Worm (Caenorhabditis elegans): Measurements from ENCODE around the gene dsl-7.

DNA sequence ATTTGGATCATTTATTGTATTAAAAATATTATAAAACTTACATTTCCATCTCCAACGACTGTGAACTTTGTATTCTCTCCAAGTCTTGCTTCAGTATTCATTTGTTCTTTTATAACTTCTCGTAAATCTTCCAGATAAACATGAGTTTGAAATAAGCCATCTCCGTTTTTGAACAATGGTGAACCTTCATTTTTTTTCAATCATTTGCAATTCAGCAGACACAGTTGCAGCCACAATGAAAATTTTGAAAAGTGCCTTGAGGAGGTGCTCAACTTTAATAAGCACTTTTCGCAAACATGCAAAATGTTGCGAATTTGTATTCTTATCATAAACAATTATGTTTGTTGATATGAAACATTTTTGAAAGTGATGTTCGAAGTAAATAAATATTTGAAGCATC lies 48.7 kb upstream of the dsl-7 start, which contains the start of gene T16G1.3:
- TF ChIP-seq hmg-11 (tag; optimal IDR thresholded peaks at IDR 0.05), result no peak
- TF ChIP-seq nhr-25 (tag; optimal IDR thresholded peaks at IDR 0.05), result no peak
- TF ChIP-seq zag-1 (tag; optimal IDR thresholded peaks at IDR 0.05), result no peak
- no peak for TF ChIP-seq unc-62 (GFP tag; optimal IDR thresholded peaks at IDR 0.05)
- no peak for TF ChIP-seq fos-1 (tag; optimal IDR thresholded peaks at IDR 0.05)
- TF ChIP-seq skn-1 (tag; optimal IDR thresholded peaks at IDR 0.05), result no peak
- no peak for TF ChIP-seq nhr-77 (tag; optimal IDR thresholded peaks at IDR 0.05)
- TF ChIP-seq ama-1 (optimal IDR thresholded peaks at IDR 0.05), result no peak
- no peak for TF ChIP-seq ZK546.5 (tag; optimal IDR thresholded peaks at IDR 0.05)
- TF ChIP-seq pqm-1 (tag; optimal IDR thresholded peaks at IDR 0.05), result no peak
